Fruit fly (Drosophila melanogaster) whole organism, prepupa: ENCODE results near the gene ebi.

Source experiments
- CG10631 ChIP-seq: fragments of 200-800 bp; sonication (Bioruptor generic); optimal IDR thresholded peaks from 2 replicates; lab custom pipeline; 2016; ENCODE audit warnings: missing biosample characterization, missing genetic modification characterization
- CG10669 ChIP-seq: fragments of 200-800 bp; sonication (Bioruptor generic); optimal IDR thresholded peaks from 3 replicates; lab custom pipeline; 2018; ENCODE audit warnings: missing biosample characterization, mild to moderate bottlenecking, missing genetic modification characterization, moderate library complexity
- CG11762 ChIP-seq: fragments of 200-800 bp; sonication (Bioruptor generic); optimal IDR thresholded peaks from 3 replicates; lab custom pipeline; 2016; ENCODE audit warnings: missing biosample characterization, missing genetic modification characterization; ENCODE audit not compliant: insufficient read depth
- CG11902 ChIP-seq: fragments of 200-800 bp; sonication (Bioruptor generic); optimal IDR thresholded peaks from 3 replicates; lab custom pipeline; 2016; ENCODE audit warnings: missing biosample characterization, missing genetic modification characterization
- CG15336 ChIP-seq: fragments of 200-800 bp; sonication (Bioruptor generic); IDR thresholded peaks from 2 replicates; pipeline ENCODE4 v1.3.6; 2022; ENCODE audit warnings: missing biosample characterization, missing genetic modification characterization
- CG3032 ChIP-seq: fragments of 200-800 bp; optimal IDR thresholded peaks from 2 replicates; lab custom pipeline; 2019; ENCODE audit warnings: missing biosample characterization, mild to moderate bottlenecking, missing genetic modification characterization, moderate library complexity
- CG31627 ChIP-seq: fragments of 200-800 bp; sonication (Bioruptor generic); optimal IDR thresholded peaks from 3 replicates; lab custom pipeline; 2016; ENCODE audit warnings: missing biosample characterization, missing genetic modification characterization
- CG32006 ChIP-seq: fragments of 200-800 bp; sonication (Bioruptor generic); optimal IDR thresholded peaks from 3 replicates; lab custom pipeline; 2017; ENCODE audit warnings: missing biosample characterization, mild to moderate bottlenecking, missing genetic modification characterization
- CG34406 ChIP-seq: fragments of 200-800 bp; sonication (Bioruptor generic); optimal IDR thresholded peaks from 3 replicates; lab custom pipeline; 2016; ENCODE audit warnings: missing biosample characterization, missing genetic modification characterization
- CG4318 ChIP-seq: fragments of 200-800 bp; sonication (Bioruptor generic); optimal IDR thresholded peaks from 3 replicates; lab custom pipeline; 2017; ENCODE audit warnings: missing biosample characterization, mild to moderate bottlenecking, missing genetic modification characterization
- CG6163 ChIP-seq: fragments of 200-800 bp; sonication (Bioruptor generic); IDR thresholded peaks from 3 replicates; pipeline ENCODE4 v1.3.6; 2022; ENCODE audit warnings: missing biosample characterization, missing genetic modification characterization
- CG6276 ChIP-seq: fragments of 200-800 bp; sonication (Bioruptor generic); optimal IDR thresholded peaks from 2 replicates; lab custom pipeline; 2017; ENCODE audit warnings: missing biosample characterization, mild to moderate bottlenecking, missing genetic modification characterization
- CG6792 ChIP-seq: fragments of 200-800 bp; sonication (Bioruptor generic); optimal IDR thresholded peaks from 3 replicates; lab custom pipeline; 2016; ENCODE audit warnings: missing biosample characterization, missing genetic modification characterization
- CG6808 ChIP-seq: fragments of 200-800 bp; sonication (Bioruptor generic); optimal IDR thresholded peaks from 3 replicates; lab custom pipeline; 2017; ENCODE audit warnings: missing biosample characterization, missing genetic modification characterization, mild to moderate bottlenecking, moderate library complexity, missing genetic modification reagents
- CG6854 ChIP-seq: fragments of 200-800 bp; sonication (Bioruptor generic); optimal IDR thresholded peaks from 2 replicates; lab custom pipeline; 2017; ENCODE audit warnings: missing biosample characterization, mild to moderate bottlenecking, missing genetic modification characterization
- CG7368 ChIP-seq: fragments of 200-800 bp; sonication (Bioruptor generic); optimal IDR thresholded peaks from 3 replicates; lab custom pipeline; 2016; ENCODE audit warnings: missing biosample characterization, missing genetic modification characterization
- CG8119 ChIP-seq: fragments of 200-800 bp; sonication (Bioruptor generic); IDR thresholded peaks from 3 replicates; pipeline ENCODE4 v1.3.6; 2022; ENCODE audit warnings: missing biosample characterization, missing genetic modification characterization
- CG8319 ChIP-seq: fragments of 200-800 bp; sonication (Bioruptor generic); optimal IDR thresholded peaks from 3 replicates; lab custom pipeline; 2016; ENCODE audit warnings: missing biosample characterization, missing genetic modification characterization
- CG8632 ChIP-seq: fragments of 200-800 bp; sonication (Bioruptor generic); optimal IDR thresholded peaks from 3 replicates; lab custom pipeline; 2016; ENCODE audit warnings: missing biosample characterization, missing genetic modification characterization
- CG9139 ChIP-seq: fragments of 200-800 bp; sonication (Bioruptor generic); optimal IDR thresholded peaks from 3 replicates; lab custom pipeline; 2017; ENCODE audit warnings: missing biosample characterization, mild to moderate bottlenecking, missing genetic modification characterization
- Eip78C ChIP-seq: fragments of 200-800 bp; sonication (Bioruptor generic); peaks from one replicate; lab custom pipeline; 2016; ENCODE audit warnings: missing biosample characterization, missing genetic modification characterization
- Gug ChIP-seq: fragments of 200-800 bp; sonication (Bioruptor generic); IDR thresholded peaks from 2 replicates; pipeline ENCODE4 v1.3.6; 2022; ENCODE audit warnings: missing biosample characterization, missing genetic modification characterization
- Hr38 ChIP-seq: sonication (Bioruptor generic); optimal IDR thresholded peaks from 2 replicates; lab custom pipeline; 2016; ENCODE audit warnings: missing biosample characterization, missing genetic modification characterization
- Hr4 ChIP-seq: fragments of 200-800 bp; sonication (Bioruptor generic); optimal IDR thresholded peaks from 3 replicates; lab custom pipeline; 2016; ENCODE audit warnings: missing biosample characterization, missing genetic modification characterization
- Lpt ChIP-seq: fragments of 200-800 bp; sonication (Bioruptor generic); optimal IDR thresholded peaks from 3 replicates; lab custom pipeline; 2016; ENCODE audit warnings: missing biosample characterization, missing genetic modification characterization
- Met ChIP-seq: fragments of 200-800 bp; sonication (Bioruptor generic); optimal IDR thresholded peaks from 3 replicates; lab custom pipeline; 2016; ENCODE audit warnings: missing biosample characterization, missing genetic modification characterization
- OdsH ChIP-seq: fragments of 200-800 bp; sonication (Bioruptor generic); optimal IDR thresholded peaks from 3 replicates; lab custom pipeline; 2016; ENCODE audit warnings: missing biosample characterization, missing genetic modification characterization
- Smox ChIP-seq: fragments of 200-800 bp; sonication (Bioruptor generic); optimal IDR thresholded peaks from 3 replicates; lab custom pipeline; 2016; ENCODE audit warnings: missing biosample characterization, missing genetic modification characterization
- Sox102F ChIP-seq: fragments of 200-800 bp; sonication (Bioruptor generic); optimal IDR thresholded peaks from 2 replicates; lab custom pipeline; 2016; ENCODE audit warnings: missing biosample characterization, mild to moderate bottlenecking, missing genetic modification characterization
- achi ChIP-seq: fragments of 200-800 bp; sonication (Bioruptor generic); optimal IDR thresholded peaks from 3 replicates; lab custom pipeline; 2016; ENCODE audit warnings: missing biosample characterization, missing genetic modification characterization
- acj6 ChIP-seq: fragments of 200-800 bp; sonication (Bioruptor generic); optimal IDR thresholded peaks from 3 replicates; lab custom pipeline; 2016; ENCODE audit warnings: missing biosample characterization, missing genetic modification characterization
- cyc ChIP-seq: fragments of 200-800 bp; sonication (Bioruptor generic); optimal IDR thresholded peaks from 3 replicates; lab custom pipeline; 2016; ENCODE audit warnings: missing biosample characterization, missing genetic modification characterization
- dsx ChIP-seq: fragments of 200-800 bp; optimal IDR thresholded peaks from 3 replicates; lab custom pipeline; 2019; ENCODE audit warnings: missing biosample characterization, mild to moderate bottlenecking, missing genetic modification characterization, moderate library complexity; ENCODE audit not compliant: poor library complexity, severe bottlenecking
- eg ChIP-seq: fragments of 200-800 bp; sonication (Bioruptor generic); IDR thresholded peaks from 3 replicates; pipeline ENCODE4 v1.3.6; 2022; ENCODE audit warnings: missing biosample characterization, missing genetic modification characterization
- esn ChIP-seq: fragments of 200-800 bp; sonication (Bioruptor generic); optimal IDR thresholded peaks from 2 replicates; lab custom pipeline; 2016; ENCODE audit warnings: missing biosample characterization, mild to moderate bottlenecking, missing genetic modification characterization, moderate library complexity
- fd59A ChIP-seq: fragments of 200-800 bp; sonication (Bioruptor generic); optimal IDR thresholded peaks from 2 replicates; lab custom pipeline; 2017; ENCODE audit warnings: missing biosample characterization, mild to moderate bottlenecking, missing genetic modification characterization, missing genetic modification reagents
- fd85E ChIP-seq: fragments of 200-800 bp; sonication (Bioruptor generic); optimal IDR thresholded peaks from 3 replicates; lab custom pipeline; 2016; ENCODE audit warnings: missing biosample characterization, missing genetic modification characterization
- fkh ChIP-seq: fragments of 200-800 bp; sonication (Bioruptor generic); optimal IDR thresholded peaks from 3 replicates; lab custom pipeline; 2017; ENCODE audit warnings: missing biosample characterization, mild to moderate bottlenecking, missing genetic modification characterization, moderate library complexity
- lz ChIP-seq: fragments of 200-800 bp; sonication (Bioruptor generic); optimal IDR thresholded peaks from 3 replicates; lab custom pipeline; 2016; ENCODE audit warnings: missing biosample characterization, missing genetic modification characterization
- net ChIP-seq: fragments of 200-800 bp; sonication (Bioruptor generic); optimal IDR thresholded peaks from 3 replicates; lab custom pipeline; 2016; ENCODE audit warnings: missing biosample characterization, missing genetic modification characterization
- pdm3 ChIP-seq: fragments of 200-800 bp; sonication (Bioruptor generic); optimal IDR thresholded peaks from 3 replicates; lab custom pipeline; 2016; ENCODE audit warnings: missing biosample characterization, missing genetic modification characterization
- salr ChIP-seq, 2 experiments: fragments of 200-800 bp; sonication (Bioruptor generic); optimal IDR thresholded peaks; 3 replicates each; lab custom pipeline; 2016 to 2018; ENCODE audit warnings: missing biosample characterization in 2 of 2, missing genetic modification characterization in 2 of 2, mild to moderate bottlenecking in 1 of 2
- spab ChIP-seq: fragments of 200-800 bp; sonication (Bioruptor generic); optimal IDR thresholded peaks from 2 replicates; lab custom pipeline; 2017; ENCODE audit warnings: missing biosample characterization, mild to moderate bottlenecking, missing genetic modification characterization, missing genetic modification reagents
- svp ChIP-seq: fragments of 200-800 bp; sonication (Bioruptor generic); peaks from one replicate; lab custom pipeline; 2016; ENCODE audit warnings: missing biosample characterization, missing genetic modification characterization
- topi ChIP-seq: fragments of 200-800 bp; sonication (Bioruptor generic); optimal IDR thresholded peaks from 3 replicates; lab custom pipeline; 2016; ENCODE audit warnings: missing biosample characterization, missing genetic modification characterization

Gene ebi

dm6 chr2L:423160-423559, 8.3 kb downstream of the ebi start (continued):
- TF ChIP-seq Lpt (GFP tag; lab: Kevin White, UChicago) (peak; percentile 34), Eip78C (peak; percentile 91), acj6 (peak; percentile 45), net (GFP tag; lab: Kevin White, UChicago) (peak; percentile 44), fd59A (peak; percentile 13), CG10631 (peak; percentile 72), dsx (GFP tag; lab: Kevin White, UChicago) (no peak), Hr4 (GFP tag; lab: Kevin White, UChicago) (no peak), salr (GFP tag; optimal IDR thresholded peaks at IDR 0.05; lab: Kevin White, UChicago) (peak in 1 of 2 experiments; percentile 19), CG8632 (GFP tag; lab: Kevin White, UChicago) (peak; percentile 49), CG7368 (GFP tag; lab: Kevin White, UChicago) (no peak), CG6276 (GFP tag; lab: Kevin White, UChicago) (no peak), CG6854 (GFP tag; lab: Kevin White, UChicago) (peak; percentile 22), Gug (no peak), CG8119 (GFP tag; lab: Robert Waterston, UW) (peak; percentile 55; the same call in 2 of the 3 replicates), CG6808 (peak; percentile 5)

- no peak for TF ChIP-seq Met
- peak; percentile 87 for TF ChIP-seq fkh
Observed at dm6 chr2L:425491-425890, 10.6 kb downstream of the ebi start.

dm6 chr2L:426449-426848, 11.6 kb downstream of the ebi start:
- TF ChIP-seq OdsH (no peak), CG10669 (GFP tag; lab: Kevin White, UChicago) (no peak), Hr4 (GFP tag; lab: Kevin White, UChicago) (no peak), eg (GFP tag; lab: Robert Waterston, UW) (no peak), esn (no peak), CG11762 (no peak), CG15336 (GFP tag; lab: Robert Waterston, UW) (no peak), lz (GFP tag; lab: Kevin White, UChicago) (no peak), CG32006 (no peak), CG3032 (no peak), fkh (no peak), CG11902 (GFP tag; lab: Kevin White, UChicago) (no peak), pdm3 (no peak), cyc (GFP tag; lab: Kevin White, UChicago) (no peak), fd85E (GFP tag; lab: Kevin White, UChicago) (no peak), Smox (GFP tag; lab: Kevin White, UChicago) (no peak), spab (no peak), CG8119 (GFP tag; lab: Robert Waterston, UW) (no peak), topi (no peak), Hr38 (GFP tag; lab: Kevin White, UChicago) (no peak)
- TF ChIP-seq, all 60 proteins: peak for 0

- TF ChIP-seq CG34406 (GFP tag; lab: Kevin White, UChicago) (peak; percentile 88), Gug (peak; percentile 90), Eip78C (peak; percentile 98), achi (GFP tag; lab: Kevin White, UChicago) (peak; percentile 93), pdm3 (peak; percentile 95), CG32006 (peak; percentile 96), net (GFP tag; lab: Kevin White, UChicago) (peak; percentile 94), CG6163 (peak; percentile 96), CG31627 (GFP tag; lab: Kevin White, UChicago) (peak; percentile 93), CG4318 (GFP tag; lab: Kevin White, UChicago) (peak; percentile 91), topi (peak; percentile 93), eg (GFP tag; lab: Robert Waterston, UW) (peak; percentile 96), CG6792 (peak; percentile 95), CG3032 (peak; percentile 85), Lpt (GFP tag; lab: Kevin White, UChicago) (peak; percentile 92), CG9139 (GFP tag; lab: Kevin White, UChicago) (peak; percentile 87), CG6854 (GFP tag; lab: Kevin White, UChicago) (peak; percentile 91), CG8119 (GFP tag; lab: Robert Waterston, UW) (peak; percentile 97), Sox102F (GFP tag; lab: Kevin White, UChicago) (peak; percentile 95), fkh (no peak), CG8319 (GFP tag; lab: Kevin White, UChicago) (peak; percentile 89), CG11902 (GFP tag; lab: Kevin White, UChicago) (peak; percentile 85), svp (GFP tag; lab: Kevin White, UChicago) (peak; percentile 97)
Observed at dm6 chr2L:427338-428234, 12.7 kb downstream of the ebi start.
